Worm (Caenorhabditis elegans) whole organism, L2 larva: Measurements from ENCODE around the gene C37C3.18.

Experiments used
- C34F6.9 ChIP-seq: fragments of 150-350 bp; optimal IDR thresholded peaks from 2 replicates; lab custom pipeline; 2014; ENCODE audit warnings: missing biosample characterization, missing genetic modification characterization
- F13H6.1 ChIP-seq: sonication (generic microtip); optimal IDR thresholded peaks from 2 replicates; lab custom pipeline; 2016; ENCODE audit warnings: missing genetic modification characterization, missing compliant biosample characterization
- ama-1 ChIP-seq: fragments of 150-350 bp; optimal IDR thresholded peaks from 2 replicates; lab custom pipeline; 2018; ENCODE audit warnings: inconsistent platforms
- ceh-82 ChIP-seq: fragments of 150-350 bp; optimal IDR thresholded peaks from 2 replicates; lab custom pipeline; 2014; ENCODE audit warnings: missing biosample characterization, missing genetic modification characterization
- egl-27 ChIP-seq: sonication (generic microtip); optimal IDR thresholded peaks from 3 replicates; lab custom pipeline; 2017; ENCODE audit warnings: missing biosample characterization, missing genetic modification reagents, missing genetic modification characterization
- fos-1 ChIP-seq: fragments of 150-350 bp; optimal IDR thresholded peaks from 2 replicates; lab custom pipeline; 2014; ENCODE audit warnings: missing biosample characterization, missing genetic modification characterization
- lin-13 ChIP-seq: fragments of 150-350 bp; optimal IDR thresholded peaks from 2 replicates; lab custom pipeline; 2014; ENCODE audit warnings: missing biosample characterization, missing genetic modification reagents, missing genetic modification characterization
- lin-39 ChIP-seq: fragments of 150-350 bp; optimal IDR thresholded peaks from 2 replicates; lab custom pipeline; 2014; ENCODE audit warnings: missing biosample characterization, missing genetic modification reagents, missing genetic modification characterization
- nhr-11 ChIP-seq: fragments of 150-350 bp; optimal IDR thresholded peaks from 2 replicates; lab custom pipeline; 2014; ENCODE audit warnings: missing biosample characterization, missing genetic modification characterization
- nhr-23 ChIP-seq: fragments of 150-350 bp; optimal IDR thresholded peaks from 2 replicates; lab custom pipeline; 2014; ENCODE audit warnings: missing biosample characterization, missing genetic modification reagents, missing genetic modification characterization
- snpc-4 ChIP-seq: fragments of 150-350 bp; optimal IDR thresholded peaks from 2 replicates; lab custom pipeline; 2014; ENCODE audit warnings: missing biosample characterization, missing genetic modification characterization
- unc-62 ChIP-seq: fragments of 150-350 bp; optimal IDR thresholded peaks from 2 replicates; lab custom pipeline; 2014; ENCODE audit warnings: missing biosample characterization, missing genetic modification reagents, missing genetic modification characterization
- ztf-11 ChIP-seq: sonication (generic microtip); optimal IDR thresholded peaks from 2 replicates; lab custom pipeline; 2017; ENCODE audit warnings: missing biosample characterization, missing genetic modification characterization

DNA sequence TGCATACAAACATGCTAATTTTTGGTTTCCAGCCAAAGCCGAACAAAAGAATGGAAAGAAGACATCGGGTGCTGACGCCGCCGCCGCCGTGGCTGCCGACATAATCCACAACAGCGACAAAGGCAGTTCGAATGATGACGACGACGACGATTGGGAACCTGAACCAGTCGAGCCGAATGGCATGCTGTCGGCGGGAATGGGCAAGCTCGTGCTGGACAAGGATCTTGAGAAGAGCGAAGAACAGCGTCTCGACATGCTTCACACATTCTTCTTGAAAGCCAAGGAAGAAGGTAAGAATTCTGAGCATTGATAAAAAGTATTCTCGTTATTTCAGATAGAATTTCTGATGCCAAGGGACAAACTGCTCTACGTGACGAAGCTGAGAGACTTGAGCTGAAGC is 1.8 kb downstream of the C37C3.18 start:
- no peak for TF ChIP-seq unc-62 (GFP tag; lab: Kevin White, UChicago)
- TF ChIP-seq ama-1 (lab: Kevin White, UChicago), result no peak
- no peak for TF ChIP-seq F13H6.1
- TF ChIP-seq egl-27 (tag; lab: Kevin White, UChicago), result no peak
- no peak for TF ChIP-seq ztf-11 (tag; lab: Kevin White, UChicago)
- TF ChIP-seq nhr-11 (tag; lab: Kevin White, UChicago), result no peak
- no peak for TF ChIP-seq lin-13 (GFP tag; lab: Kevin White, UChicago)
- no peak for TF ChIP-seq C34F6.9 (tag; lab: Kevin White, UChicago)
- TF ChIP-seq nhr-23 (tag; lab: Kevin White, UChicago), result no peak
- TF ChIP-seq lin-39 (tag; lab: Kevin White, UChicago), result no peak
- TF ChIP-seq fos-1, result no peak
- no peak for TF ChIP-seq snpc-4 (tag; lab: Kevin White, UChicago)
- TF ChIP-seq ceh-82, result no peak
